Worm (Caenorhabditis elegans) whole organism, late embryonic: Measurements from ENCODE around the gene arrd-6.
"Not testable (repeated sequence)": the region's sequence is repeated elsewhere in the genome, so short reads cannot be mapped to it uniquely, and the experiment has no call there.

Experiments used
- C08G9.2 ChIP-seq: sonication (generic microtip); optimal IDR thresholded peaks from 2 replicates; lab custom pipeline; 2016; ENCODE audit warnings: mild to moderate bottlenecking, missing genetic modification characterization, moderate library complexity, missing compliant biosample characterization
- C38D4.7 ChIP-seq: fragments of 200-800 bp; sonication (Bioruptor generic); optimal IDR thresholded peaks from 2 replicates; lab custom pipeline; 2018; ENCODE audit warnings: mild to moderate bottlenecking, missing genetic modification characterization, moderate library complexity, missing compliant biosample characterization
- K02D7.2 ChIP-seq: sonication (generic microtip); optimal IDR thresholded peaks from 2 replicates; lab custom pipeline; 2017; ENCODE audit warnings: mild to moderate bottlenecking, missing genetic modification characterization, missing compliant biosample characterization
- ceh-14 ChIP-seq: sonication (generic microtip); optimal IDR thresholded peaks from 2 replicates; lab custom pipeline; 2016; ENCODE audit warnings: missing genotype, missing genetic modification characterization, missing compliant biosample characterization
- ceh-18 ChIP-seq: sonication (generic microtip); optimal IDR thresholded peaks from 2 replicates; lab custom pipeline; 2016; ENCODE audit warnings: missing genetic modification characterization, missing compliant biosample characterization
- ceh-19 ChIP-seq: fragments of 200-800 bp; sonication (Bioruptor generic); optimal IDR thresholded peaks from 2 replicates; lab custom pipeline; 2018; ENCODE audit warnings: mild to moderate bottlenecking, missing genetic modification characterization, missing compliant biosample characterization
- ceh-2 ChIP-seq: sonication (generic microtip); optimal IDR thresholded peaks from 2 replicates; lab custom pipeline; 2016; ENCODE audit warnings: missing genotype, missing genetic modification characterization, missing compliant biosample characterization
- ceh-45 ChIP-seq: fragments of 200-800 bp; sonication (Bioruptor generic); IDR thresholded peaks from 2 replicates; pipeline ENCODE4 v1.3.6; 2022; ENCODE audit warnings: missing genetic modification reagents, missing genetic modification characterization, missing compliant biosample characterization
- ceh-48 ChIP-seq: sonication (generic microtip); optimal IDR thresholded peaks from 2 replicates; lab custom pipeline; 2016; ENCODE audit warnings: missing genetic modification characterization, inconsistent platforms, missing compliant biosample characterization
- che-1 ChIP-seq: sonication (generic microtip); optimal IDR thresholded peaks from 2 replicates; lab custom pipeline; 2016; ENCODE audit warnings: mild to moderate bottlenecking, missing genetic modification characterization, missing compliant biosample characterization
- elt-2 ChIP-seq: sonication (generic microtip); optimal IDR thresholded peaks from 2 replicates; lab custom pipeline; 2016; ENCODE audit warnings: missing genetic modification reagents, missing genetic modification characterization, missing compliant biosample characterization
- elt-4 ChIP-seq: sonication (generic microtip); optimal IDR thresholded peaks from 2 replicates; lab custom pipeline; 2016; ENCODE audit warnings: missing genetic modification characterization, missing compliant biosample characterization
- ets-4 ChIP-seq: sonication (generic microtip); optimal IDR thresholded peaks from 2 replicates; lab custom pipeline; 2016; ENCODE audit warnings: missing genetic modification characterization, missing compliant biosample characterization
- eyg-1 ChIP-seq: sonication (generic microtip); optimal IDR thresholded peaks from 2 replicates; lab custom pipeline; 2016; ENCODE audit warnings: missing genotype, missing genetic modification characterization, missing compliant biosample characterization
- fax-1 ChIP-seq: sonication (generic microtip); optimal IDR thresholded peaks from 2 replicates; lab custom pipeline; 2016; ENCODE audit warnings: missing genotype, missing genetic modification characterization, missing compliant biosample characterization
- fkh-6 ChIP-seq: sonication (generic microtip); optimal IDR thresholded peaks from 2 replicates; lab custom pipeline; 2016; ENCODE audit warnings: missing genetic modification characterization, missing compliant biosample characterization
- gmeb-2 ChIP-seq: sonication (generic microtip); optimal IDR thresholded peaks from 2 replicates; lab custom pipeline; 2016; ENCODE audit warnings: missing genetic modification characterization, inconsistent platforms, missing compliant biosample characterization
- hlh-13 ChIP-seq: fragments of 200-800 bp; sonication (Bioruptor generic); optimal IDR thresholded peaks from 2 replicates; lab custom pipeline; 2018; ENCODE audit warnings: mild to moderate bottlenecking, missing genetic modification characterization, missing compliant biosample characterization
- hlh-15 ChIP-seq: sonication (generic microtip); optimal IDR thresholded peaks from 2 replicates; lab custom pipeline; 2016; ENCODE audit warnings: missing genetic modification characterization, missing compliant biosample characterization
- madf-2 ChIP-seq: sonication (generic microtip); optimal IDR thresholded peaks from 2 replicates; lab custom pipeline; 2017; ENCODE audit warnings: missing genetic modification characterization, missing compliant biosample characterization
- nfya-1 ChIP-seq: sonication (generic microtip); optimal IDR thresholded peaks from 2 replicates; lab custom pipeline; 2017; ENCODE audit warnings: missing genetic modification characterization, mild to moderate bottlenecking, missing compliant biosample characterization, antibody characterized with exemption, moderate library complexity
- nhr-11 ChIP-seq: fragments of 150-350 bp; optimal IDR thresholded peaks from 2 replicates; lab custom pipeline; 2014; ENCODE audit warnings: missing biosample characterization, missing genetic modification characterization
- nhr-232 ChIP-seq: sonication (generic microtip); optimal IDR thresholded peaks from 2 replicates; lab custom pipeline; 2016; ENCODE audit warnings: missing genetic modification characterization, missing compliant biosample characterization
- pqm-1 ChIP-seq: sonication (generic microtip); optimal IDR thresholded peaks from 2 replicates; lab custom pipeline; 2016; ENCODE audit warnings: missing genetic modification characterization, missing compliant biosample characterization
- ref-2 ChIP-seq: sonication (generic microtip); optimal IDR thresholded peaks from 2 replicates; lab custom pipeline; 2016; ENCODE audit warnings: missing genetic modification characterization, missing compliant biosample characterization
- sdc-2 ChIP-seq: sonication (generic microtip); optimal IDR thresholded peaks from 2 replicates; lab custom pipeline; 2016; ENCODE audit warnings: missing genotype, missing genetic modification characterization, missing compliant biosample characterization
- tbx-2 ChIP-seq: sonication (generic microtip); optimal IDR thresholded peaks from 2 replicates; lab custom pipeline; 2016; ENCODE audit warnings: missing genetic modification characterization, missing compliant biosample characterization
- ttx-3 ChIP-seq: sonication (generic microtip); optimal IDR thresholded peaks from 2 replicates; lab custom pipeline; 2016; ENCODE audit warnings: missing genetic modification reagents, missing genetic modification characterization, missing compliant biosample characterization
- unc-42 ChIP-seq: sonication (generic microtip); optimal IDR thresholded peaks from 2 replicates; lab custom pipeline; 2016; ENCODE audit warnings: missing genotype, missing genetic modification characterization, missing compliant biosample characterization
- unc-55 ChIP-seq: sonication (generic microtip); optimal IDR thresholded peaks from 2 replicates; lab custom pipeline; 2017; ENCODE audit warnings: missing biosample characterization, missing genetic modification reagents, missing genetic modification characterization
- unc-86 ChIP-seq: sonication (generic microtip); optimal IDR thresholded peaks from 2 replicates; lab custom pipeline; 2016; ENCODE audit warnings: missing genetic modification characterization, missing compliant biosample characterization
- ztf-16 ChIP-seq: sonication (generic microtip); optimal IDR thresholded peaks from 2 replicates; lab custom pipeline; 2017; ENCODE audit warnings: missing genetic modification characterization, missing compliant biosample characterization

Gene arrd-6

ce11 chrII:11112419-11112818 lies 30.1 kb upstream of the arrd-6 start, which contains the start of gene mat-2:
Gene mat-2 (plus strand): TSS chrII:11112719.
- TF ChIP-seq gmeb-2 (tag; lab: Kevin White, UChicago): no peak
- TF ChIP-seq hlh-15 (tag; lab: Kevin White, UChicago): no peak
- no peak for TF ChIP-seq unc-86 (tag; lab: Kevin White, UChicago)
- no peak for TF ChIP-seq ttx-3 (tag; lab: Kevin White, UChicago)
- TF ChIP-seq fkh-6 (tag; lab: Kevin White, UChicago): no peak
- TF ChIP-seq K02D7.2: no peak
- no peak for TF ChIP-seq pqm-1
- no peak for TF ChIP-seq sdc-2 (tag; lab: Kevin White, UChicago)
- TF ChIP-seq elt-2: no peak
- TF ChIP-seq che-1 (tag; lab: Kevin White, UChicago): no peak
- no peak for TF ChIP-seq nfya-1
- TF ChIP-seq ceh-18: no peak
- TF ChIP-seq ceh-14 (tag; lab: Kevin White, UChicago): no peak
- TF ChIP-seq ceh-19: no peak
- no peak for TF ChIP-seq nhr-232 (tag; lab: Kevin White, UChicago)
- TF ChIP-seq ceh-2 (tag; lab: Kevin White, UChicago): no peak
- TF ChIP-seq ceh-48: no peak

ce11 chrII:11121800-11122199 lies 20.7 kb upstream of the arrd-6 start, which contains the start of gene W10C6.2:
Gene W10C6.2 (minus strand): TSS chrII:11121900.
- not testable (repeated sequence) for TF ChIP-seq ets-4 (tag; lab: Kevin White, UChicago); madf-2 (tag; lab: Kevin White, UChicago); C38D4.7
- TF ChIP-seq, all 69 proteins: peak for 0; not testable (repeated sequence) for 69

- TF ChIP-seq che-1 (tag; lab: Kevin White, UChicago) (no peak), tbx-2 (tag; lab: Kevin White, UChicago) (no peak), eyg-1 (no peak)
- TF ChIP-seq, all 69 proteins: peak for 0
Measured at ce11 chrII:11125059-11125594, 17.4 kb upstream of the arrd-6 start.

ce11 chrII:11126312-11127000 lies 16.1 kb upstream of the arrd-6 start, which contains the start of the genes rps-9 and lsm-1:
Gene rps-9 (minus strand): TSS chrII:11126362.
Gene lsm-1 (plus strand): TSS chrII:11126950.
- peak; percentile 19 for TF ChIP-seq unc-55 (GFP tag; lab: Kevin White, UChicago)
- no peak for TF ChIP-seq hlh-13 (GFP tag; lab: Kevin White, UChicago)
- no peak for TF ChIP-seq C08G9.2 (tag; lab: Kevin White, UChicago)
- TF ChIP-seq fax-1: no peak
- TF ChIP-seq nhr-11 (tag; lab: Kevin White, UChicago): no peak
- no peak for TF ChIP-seq hlh-15 (tag; lab: Kevin White, UChicago)
- TF ChIP-seq ztf-16: no peak
- TF ChIP-seq nfya-1: peak; percentile 70

ce11 chrII:11127364-11127763 lies 15.2 kb upstream of the arrd-6 start, which contains the start of gene F40F8.1:
Gene F40F8.1 (plus strand): TSS chrII:11127664.
- no peak for TF ChIP-seq unc-42 (tag; lab: Kevin White, UChicago)
- TF ChIP-seq ceh-45 (GFP tag; lab: Robert Waterston, UW): no peak
- TF ChIP-seq ceh-19: no peak
- no peak for TF ChIP-seq ceh-18
- no peak for TF ChIP-seq elt-4
- no peak for TF ChIP-seq ref-2 (tag; lab: Kevin White, UChicago)
- TF ChIP-seq sdc-2 (tag; lab: Kevin White, UChicago): no peak
